Worm (Caenorhabditis elegans): ENCODE results near the gene adt-3.

The adt-3 gene

DNA sequence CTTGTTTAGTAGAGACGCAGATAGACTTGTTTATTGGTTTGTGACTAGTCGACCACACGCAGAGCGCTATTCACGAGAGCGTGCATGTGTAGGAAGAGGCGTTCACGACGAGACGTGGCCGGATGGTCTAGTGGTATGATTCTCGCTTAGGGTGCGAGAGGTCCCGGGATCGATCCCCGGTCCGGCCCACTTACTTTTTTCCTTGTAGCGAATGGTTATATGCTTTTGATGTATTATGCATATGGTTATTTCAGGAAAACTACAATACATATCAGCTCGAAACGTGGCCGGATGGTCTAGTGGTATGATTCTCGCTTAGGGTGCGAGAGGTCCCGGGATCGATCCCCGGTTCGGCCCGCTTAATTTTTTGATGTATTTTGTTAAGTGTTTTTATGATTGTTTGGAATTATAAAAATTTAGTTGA lies 38.5 kb downstream of the adt-3 start (continued):
- TF ChIP-seq ceh-100 (GFP tag; IDR thresholded peaks at IDR 0.05): peak; percentile 29; the same call in 1 of the 2 replicates
- TF ChIP-seq F33H1.4 (GFP tag; IDR thresholded peaks at IDR 0.05): 0 out of 2 replicates have a peak, but pooled peaks have one; percentile 6
- TF ChIP-seq lin-35 (GFP tag; optimal IDR thresholded peaks at IDR 0.05): peak in 1 of 3 experiments; percentile 63
- TF ChIP-seq attf-5 (GFP tag; optimal IDR thresholded peaks at IDR 0.05): peak; percentile 70
- TF ChIP-seq hrde-1 (tag; optimal IDR thresholded peaks at IDR 0.05; ENCODE audit: borderline replicate concordance): peak; percentile 79
- TF ChIP-seq snpc-4 (GFP tag; optimal IDR thresholded peaks at IDR 0.05): peak; percentile 61
- peak; percentile 6 to 76 (median 54) for TF ChIP-seq snpc-4 (tag; optimal IDR thresholded peaks at IDR 0.05)
- peak; percentile 75 for TF ChIP-seq K11D2.4 (GFP tag; IDR thresholded peaks at IDR 0.05)
- TF ChIP-seq unc-62 (GFP tag; optimal IDR thresholded peaks at IDR 0.05): no peak
- peak; percentile 57 for TF ChIP-seq ztf-18 (tag; optimal IDR thresholded peaks at IDR 0.05)
- TF ChIP-seq egrh-3 (GFP tag; IDR thresholded peaks at IDR 0.05): peak; percentile 36
- peak; percentile 33 for TF ChIP-seq tlf-1 (GFP tag; optimal IDR thresholded peaks at IDR 0.05)
- peak; percentile 73 for TF ChIP-seq madf-10 (tag; optimal IDR thresholded peaks at IDR 0.05)
- peak; percentile 54; the same call in 1 of the 2 replicates for TF ChIP-seq B0019.2 (GFP tag; conservative IDR thresholded peaks at IDR 0.05)
- TF ChIP-seq ztf-26 (tag; optimal IDR thresholded peaks at IDR 0.05): peak; percentile 68
- TF ChIP-seq T07F8.4 (tag; optimal IDR thresholded peaks at IDR 0.05): peak; percentile 26
- peak; percentile 66 for TF ChIP-seq mcd-1 (GFP tag; IDR thresholded peaks at IDR 0.05)
- peak; percentile 51 for TF ChIP-seq snpc-1.3 (tag; optimal IDR thresholded peaks at IDR 0.05; ENCODE audit: insufficient read depth)
- TF ChIP-seq nhr-120 (GFP tag; IDR thresholded peaks at IDR 0.05): peak; percentile 68; the same call in 1 of the 2 replicates
- TF ChIP-seq cebp-1 (GFP tag; IDR thresholded peaks at IDR 0.05): peak; percentile 66
- TF ChIP-seq cebp-1 (tag; optimal IDR thresholded peaks at IDR 0.05): no peak
- TF ChIP-seq ceh-27 (GFP tag; optimal IDR thresholded peaks at IDR 0.05): peak; percentile 89
- TF ChIP-seq F22D6.2 (tag; optimal IDR thresholded peaks at IDR 0.05): no peak
- peak; percentile 76; the same call in 1 of the 2 replicates for TF ChIP-seq Y95B8A.8 (GFP tag; IDR thresholded peaks at IDR 0.05)
- no peak for TF ChIP-seq F37B4.10 (GFP tag; IDR thresholded peaks at IDR 0.05)
- peak; percentile 43 for TF ChIP-seq K12H6.12 (tag; optimal IDR thresholded peaks at IDR 0.05)
- TF ChIP-seq ztf-3 (GFP tag; optimal IDR thresholded peaks at IDR 0.05): no peak
- TF ChIP-seq hlh-26 (GFP tag; conservative IDR thresholded peaks at IDR 0.05): no peak
- TF ChIP-seq lsy-27 (tag; optimal IDR thresholded peaks at IDR 0.05; ENCODE audit: borderline replicate concordance, insufficient read depth): peak; percentile 38
- TF ChIP-seq pbrm-1 (GFP tag; IDR thresholded peaks at IDR 0.05): peak; percentile 95
- no peak for TF ChIP-seq ama-1 (optimal IDR thresholded peaks at IDR 0.05)
- peak in 1 of 2 experiments; percentile 43 for TF ChIP-seq ama-1 (GFP tag; optimal IDR thresholded peaks at IDR 0.05)
- TF ChIP-seq F57C9.4 (tag; optimal IDR thresholded peaks at IDR 0.05): peak; percentile 63
- peak; percentile 70 for TF ChIP-seq B0336.3 (GFP tag; IDR thresholded peaks at IDR 0.05)
- peak; percentile 86 for TF ChIP-seq zfh-2 (GFP tag; conservative IDR thresholded peaks at IDR 0.05)
- TF ChIP-seq dpl-1 (GFP tag; optimal IDR thresholded peaks at IDR 0.05): no peak
- TF ChIP-seq die-1 (tag; optimal IDR thresholded peaks at IDR 0.05): peak; percentile 91
- TF ChIP-seq ccch-3 (GFP tag; optimal IDR thresholded peaks at IDR 0.05): peak; percentile 7
- peak; percentile 94 for TF ChIP-seq chd-7 (tag; optimal IDR thresholded peaks at IDR 0.05)
- TF ChIP-seq D2030.7 (GFP tag; IDR thresholded peaks at IDR 0.05): peak; percentile 98
- TF ChIP-seq nhr-80 (tag; optimal IDR thresholded peaks at IDR 0.05): peak; percentile 47
- TF ChIP-seq mes-4 (tag; optimal IDR thresholded peaks at IDR 0.05): peak; percentile 19
- TF ChIP-seq xnd-1 (tag; optimal IDR thresholded peaks at IDR 0.05): no peak
- TF ChIP-seq aptf-2 (GFP tag; conservative IDR thresholded peaks at IDR 0.05): peak; percentile 70; the same call in 1 of the 2 replicates
- peak; percentile 62; the same call in 1 of the 2 replicates for TF ChIP-seq ztf-6 (GFP tag; IDR thresholded peaks at IDR 0.05)
- peak; percentile 36 for TF ChIP-seq lsl-1 (GFP tag; optimal IDR thresholded peaks at IDR 0.05)
- peak; percentile 69 for TF ChIP-seq atf-7 (tag; optimal IDR thresholded peaks at IDR 0.05)
- peak; percentile 12 to 78 for TF ChIP-seq rec-8 (tag; optimal IDR thresholded peaks at IDR 0.05)

All from whole organism, young adult.